Fruit fly (Drosophila melanogaster) whole organism, larva: ENCODE measurements around the gene if.
A peak's percentile ranks its signal among the peaks of the same experiment; 100 is the strongest.

Source experiments
- noc ChIP-seq: fragments of 200-800 bp; sonication (Bioruptor generic); optimal IDR thresholded peaks from 3 replicates; lab custom pipeline; 2019; ENCODE audit warnings: missing biosample characterization, mild to moderate bottlenecking, missing genetic modification characterization, moderate library complexity

The if gene

dm6 chrX:16774201-16775061 lies 8.8 kb downstream of the if start:
- TF ChIP-seq noc (tag; lab: Kevin White, UChicago) = no peak

dm6 chrX:16772882-16773827 lies 10.1 kb downstream of the if start:
- no peak for TF ChIP-seq noc (tag; lab: Kevin White, UChicago)

dm6 chrX:16768770-16769169 lies 14.5 kb downstream of the if start:
- no peak for TF ChIP-seq noc (tag; lab: Kevin White, UChicago)

- no peak for TF ChIP-seq noc (tag; lab: Kevin White, UChicago)
Observed at dm6 chrX:16766868-16767431, 16.3 kb downstream of the if start.

- TF ChIP-seq noc (tag; lab: Kevin White, UChicago) = no peak
Observed at dm6 chrX:16765809-16766208, 17.4 kb downstream of the if start.

- TF ChIP-seq noc (tag; lab: Kevin White, UChicago) = no peak
Observed at dm6 chrX:16764955-16765354, 18.3 kb downstream of the if start.

dm6 chrX:16761531-16761930 lies 21.7 kb downstream of the if start:
- TF ChIP-seq noc (tag; lab: Kevin White, UChicago) = no peak

- TF ChIP-seq noc (tag; lab: Kevin White, UChicago) = no peak
Observed at dm6 chrX:16760542-16760941, 22.7 kb downstream of the if start.

dm6 chrX:16757645-16758044 lies 25.6 kb downstream of the if start:
- TF ChIP-seq noc (tag; lab: Kevin White, UChicago) = no peak

- TF ChIP-seq noc (tag; lab: Kevin White, UChicago) = no peak
Observed at dm6 chrX:16753066-16753465, 30.2 kb downstream of the if start.

dm6 chrX:16751579-16752156 lies 31.6 kb downstream of the if start, which contains the start of gene goe:
goe (minus strand) TSS chrX:16751910.
- peak; percentile 56 for TF ChIP-seq noc (tag; lab: Kevin White, UChicago)

- TF ChIP-seq noc (tag; lab: Kevin White, UChicago) = peak; percentile 82
Observed at dm6 chrX:16750712-16751578, 32.3 kb downstream of the if start.

- peak; percentile 68 for TF ChIP-seq noc (tag; lab: Kevin White, UChicago)
Observed at dm6 chrX:16749324-16749723, 33.9 kb downstream of the if start.

dm6 chrX:16747467-16747866 lies 35.8 kb downstream of the if start:
- TF ChIP-seq noc (tag; lab: Kevin White, UChicago) = peak; percentile 85
